Worm (Caenorhabditis elegans): Measurements from ENCODE around the gene fbxa-84.
A peak's percentile ranks its signal among the peaks of the same experiment; 100 is the strongest.

DNA sequence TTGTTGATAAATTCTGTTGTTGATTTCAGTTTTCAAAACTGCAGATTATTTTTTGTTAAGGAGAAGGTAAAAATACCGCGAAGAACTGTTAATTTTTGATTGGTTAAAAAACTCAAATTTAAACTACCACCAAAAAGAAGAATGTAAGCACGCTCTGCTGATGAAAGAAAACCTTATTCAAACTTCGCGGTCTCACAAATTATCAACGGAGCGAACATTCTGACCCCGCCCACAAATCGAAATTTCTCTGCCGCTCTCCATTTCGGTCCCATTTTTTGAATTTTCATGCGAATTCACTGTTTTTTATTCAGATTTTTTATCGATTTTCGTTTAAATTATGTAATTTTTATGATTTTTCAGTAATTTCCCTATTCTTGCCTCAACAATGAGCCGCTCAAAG, 7.3 kb downstream of the fbxa-84 start, which contains the start of gene cyn-3:
- no peak for TF ChIP-seq him-1 (tag; optimal IDR thresholded peaks at IDR 0.05)
- TF ChIP-seq dao-5 (tag; optimal IDR thresholded peaks at IDR 0.05), result no peak
- peak; percentile 92 for TF ChIP-seq W03F9.2 (tag; optimal IDR thresholded peaks at IDR 0.05)

Measured in whole organism, L4/young adult.